Fruit fly (Drosophila melanogaster): ENCODE measurements around the gene Efhc1.1.

Efhc1.1 gene

DNA sequence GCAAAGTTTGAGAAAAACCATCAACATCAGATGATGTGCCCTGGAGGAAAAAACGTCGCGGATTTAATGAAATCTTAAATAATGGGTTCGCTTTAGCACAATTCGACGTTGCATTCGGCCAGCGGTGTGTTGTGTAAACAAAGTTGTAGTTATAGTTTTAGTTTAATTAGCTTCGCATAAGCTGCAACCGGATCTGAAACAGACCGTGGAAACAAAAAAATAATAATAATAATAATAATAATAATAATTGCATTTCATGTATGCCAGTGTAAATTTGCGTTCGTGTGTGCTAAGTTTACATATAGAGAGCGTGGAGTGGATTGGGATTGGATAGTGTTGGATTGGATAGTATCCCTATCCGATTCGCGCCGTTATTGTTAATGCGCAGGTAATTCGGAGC lies 21.3 kb upstream of the Efhc1.1 start:
- peak; percentile 17 for TF ChIP-seq CG15710 (tag; optimal IDR thresholded peaks at IDR 0.05)
- peak; percentile 38; the same call in 1 of the 2 replicates for TF ChIP-seq Ets98B (GFP tag; IDR thresholded peaks at IDR 0.05)
- TF ChIP-seq rn (GFP tag; IDR thresholded peaks at IDR 0.05) = no peak
- no peak for TF ChIP-seq EcR (GFP tag; optimal IDR thresholded peaks at IDR 0.05)
- peak; percentile 22 for TF ChIP-seq CG17806 (tag; optimal IDR thresholded peaks at IDR 0.05)
- no peak for TF ChIP-seq gl (tag; optimal IDR thresholded peaks at IDR 0.05)
- TF ChIP-seq Pif1A (GFP tag; optimal IDR thresholded peaks at IDR 0.05) = peak; percentile 3
- no peak for TF ChIP-seq CG10348 (GFP tag; IDR thresholded peaks at IDR 0.05)
- TF ChIP-seq fd96Ca (GFP tag; IDR thresholded peaks at IDR 0.05) = 0 out of 3 replicates have a peak, but pooled peaks have one; percentile 47
- peak; percentile 26 for TF ChIP-seq CG8159 (tag; optimal IDR thresholded peaks at IDR 0.05)
- peak; percentile 18 for TF ChIP-seq CG9948 (tag; optimal IDR thresholded peaks at IDR 0.05)
- 0 out of 2 replicates have a peak, but pooled peaks have one; percentile 18 for TF ChIP-seq CG12605 (GFP tag; IDR thresholded peaks at IDR 0.05)
- TF ChIP-seq CG8301 (tag; optimal IDR thresholded peaks at IDR 0.05) = peak; percentile 18
- peak; percentile 48 for TF ChIP-seq CG14655 (GFP tag; optimal IDR thresholded peaks at IDR 0.05)
- TF ChIP-seq CG4496 (GFP tag; IDR thresholded peaks at IDR 0.05) = peak; percentile 65; the same call in 1 of the 3 replicates

DNA sequence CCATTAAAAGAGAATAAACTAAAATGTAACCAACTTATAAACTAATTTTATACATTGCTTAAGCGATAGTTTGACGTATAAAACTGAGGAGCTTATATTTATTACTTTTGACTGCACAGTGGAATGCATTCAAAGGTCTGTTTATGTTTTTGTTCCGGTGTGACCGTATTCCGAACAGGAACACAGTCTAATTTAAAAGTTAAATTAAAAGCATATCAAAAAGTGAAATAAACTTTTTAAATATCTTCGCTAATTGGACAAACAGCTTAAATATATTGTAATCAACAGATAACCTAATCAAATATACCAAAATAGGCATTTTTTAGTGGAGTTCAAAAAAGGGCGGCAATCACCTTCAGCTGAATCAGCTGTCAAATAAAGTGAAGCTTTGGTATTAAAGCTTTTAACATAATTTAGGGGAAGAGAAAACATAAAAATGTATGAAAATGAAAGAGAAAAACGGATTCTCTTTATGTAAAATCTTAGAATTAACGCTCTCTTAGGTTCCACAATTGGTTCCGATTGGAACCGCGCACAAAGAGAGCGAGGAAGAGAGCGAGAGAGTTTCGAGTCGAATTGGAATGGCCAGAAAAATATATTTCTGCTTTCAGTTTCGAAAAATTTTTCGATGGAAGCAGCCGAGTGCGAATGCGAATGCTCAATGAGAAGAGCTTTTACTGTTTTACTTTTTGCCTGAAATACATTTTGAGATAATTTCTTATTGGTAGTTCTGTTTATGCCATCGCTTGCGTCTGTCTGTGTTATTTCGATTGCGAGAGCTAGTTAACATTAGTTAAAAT lies 20.5 kb upstream of the Efhc1.1 start, which contains the start of the genes PGRP-LE and sd:
Gene PGRP-LE (minus strand): TSS at position 117 of the 800 bp plus-strand sequence.
Gene sd (plus strand): TSS at position 607 of the 800 bp plus-strand sequence.
- TF ChIP-seq CG17806 (tag; optimal IDR thresholded peaks at IDR 0.05) (no peak), Ets98B (GFP tag; IDR thresholded peaks at IDR 0.05) (peak; percentile 54; the same call in 1 of the 2 replicates)

DNA sequence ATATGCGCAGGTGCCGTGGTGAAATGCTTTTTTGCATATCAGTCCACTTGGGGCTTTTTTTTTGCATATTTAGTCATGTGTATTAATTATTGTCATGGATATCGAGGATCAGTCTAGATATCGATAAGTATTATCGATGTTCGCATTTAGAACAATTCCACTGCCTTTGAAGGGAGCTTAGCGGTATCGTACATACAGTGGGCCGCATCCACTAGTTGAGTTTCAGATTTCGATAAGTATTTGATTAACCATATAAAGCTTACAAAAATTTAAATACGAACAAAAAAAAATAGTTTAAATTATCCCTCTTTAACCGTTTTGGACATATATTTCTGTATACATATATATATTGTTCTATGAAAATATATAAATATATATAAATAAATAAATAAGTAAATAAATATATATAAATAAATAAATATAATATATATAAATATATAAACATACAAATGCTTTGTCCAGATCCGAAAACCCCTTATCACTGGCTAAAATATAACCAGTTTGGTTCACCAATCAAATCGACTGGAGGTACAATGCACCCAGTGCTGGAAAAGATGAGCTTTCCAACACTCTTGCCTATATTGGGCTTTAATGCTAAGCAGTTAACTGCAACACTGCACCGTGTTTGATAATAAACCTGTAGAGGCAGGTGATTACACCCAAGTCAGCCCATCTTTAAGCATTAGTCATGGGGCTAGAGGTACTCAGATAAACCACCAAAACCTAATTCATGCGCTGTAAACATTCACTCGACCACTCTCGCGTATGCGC lies 19.6 kb upstream of the Efhc1.1 start:
- peak; percentile 0 for TF ChIP-seq CG34367 (tag; optimal IDR thresholded peaks at IDR 0.05)
- peak; percentile 22 for TF ChIP-seq CG8159 (tag; optimal IDR thresholded peaks at IDR 0.05)
- TF ChIP-seq CG9948 (tag; optimal IDR thresholded peaks at IDR 0.05) = peak; percentile 21
- peak; percentile 22 for TF ChIP-seq CG17806 (tag; optimal IDR thresholded peaks at IDR 0.05)
- no peak for TF ChIP-seq CG8301 (tag; optimal IDR thresholded peaks at IDR 0.05)
- 0 out of 3 replicates have a peak, but pooled peaks have one; percentile 32 for TF ChIP-seq CG4496 (GFP tag; IDR thresholded peaks at IDR 0.05)
- no peak for TF ChIP-seq Snoo (tag; optimal IDR thresholded peaks at IDR 0.05)
- TF ChIP-seq CG15710 (tag; optimal IDR thresholded peaks at IDR 0.05) = peak; percentile 3

DNA sequence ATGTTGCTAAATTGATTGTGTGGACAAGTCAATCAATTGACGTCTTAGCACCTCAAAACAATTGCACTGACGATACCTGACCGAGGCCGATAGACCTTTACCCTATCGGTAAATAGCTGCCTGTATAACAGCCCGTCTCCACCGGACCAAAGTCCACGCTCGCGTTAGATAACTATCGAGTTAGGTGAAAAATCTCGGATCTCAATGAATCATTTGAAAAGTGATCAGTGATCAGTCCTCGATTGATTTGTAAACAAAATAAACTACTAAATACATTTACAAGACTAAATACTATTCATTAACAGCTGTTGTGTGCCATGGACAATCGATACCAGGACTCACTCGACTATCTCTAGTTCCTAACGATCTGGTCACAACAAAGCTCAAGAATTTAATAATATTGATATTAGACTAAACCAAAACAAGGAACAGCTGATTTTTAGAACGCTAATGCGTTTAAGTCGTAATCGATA lies 15.6 kb upstream of the Efhc1.1 start, which contains the start of the genes sordd2 and CG15602:
Gene sordd2 (minus strand): TSS at position 78 of the 473 bp plus-strand sequence.
Gene CG15602 (plus strand): TSS at position 342 of the 473 bp plus-strand sequence.
- peak; percentile 52; the same call in 2 of the 3 replicates for TF ChIP-seq CG4496 (GFP tag; IDR thresholded peaks at IDR 0.05)

DNA sequence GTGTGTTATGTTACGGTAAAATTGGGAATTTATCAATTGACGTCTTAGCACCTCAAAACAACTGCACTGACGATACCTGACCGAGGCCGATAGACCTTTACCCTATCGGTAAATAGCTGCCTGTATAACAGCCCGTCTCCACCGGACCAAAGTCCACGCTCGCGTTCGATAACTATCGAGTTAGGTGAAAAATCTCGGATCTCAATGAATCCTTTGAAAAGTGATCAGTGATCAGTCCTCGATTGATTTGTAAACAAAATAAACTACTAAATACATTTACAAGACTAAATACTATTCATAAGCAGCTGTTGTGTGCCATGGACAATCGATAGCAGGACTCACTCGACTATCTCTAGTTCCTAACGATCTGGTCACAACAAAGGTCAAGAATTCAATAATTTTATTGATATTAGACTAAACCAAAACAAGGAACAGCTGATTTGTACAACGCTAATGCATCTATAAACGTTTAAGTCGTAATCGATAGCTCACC lies 12.5 kb upstream of the Efhc1.1 start, which contains the start of gene sordd1:
Gene sordd1 (minus strand): TSS at position 78 of the 493 bp plus-strand sequence.
- TF ChIP-seq Ets98B (GFP tag; IDR thresholded peaks at IDR 0.05) = 0 out of 2 replicates have a peak, but pooled peaks have one; percentile 14
- 0 out of 2 replicates have a peak, but pooled peaks have one; percentile 6 for TF ChIP-seq CG12605 (GFP tag; IDR thresholded peaks at IDR 0.05)
- peak; percentile 55; the same call in 2 of the 3 replicates for TF ChIP-seq CG4496 (GFP tag; IDR thresholded peaks at IDR 0.05)
- TF ChIP-seq CG32121 (GFP tag; IDR thresholded peaks at IDR 0.05) = 0 out of 2 replicates have a peak, but pooled peaks have one; percentile 15

DNA sequence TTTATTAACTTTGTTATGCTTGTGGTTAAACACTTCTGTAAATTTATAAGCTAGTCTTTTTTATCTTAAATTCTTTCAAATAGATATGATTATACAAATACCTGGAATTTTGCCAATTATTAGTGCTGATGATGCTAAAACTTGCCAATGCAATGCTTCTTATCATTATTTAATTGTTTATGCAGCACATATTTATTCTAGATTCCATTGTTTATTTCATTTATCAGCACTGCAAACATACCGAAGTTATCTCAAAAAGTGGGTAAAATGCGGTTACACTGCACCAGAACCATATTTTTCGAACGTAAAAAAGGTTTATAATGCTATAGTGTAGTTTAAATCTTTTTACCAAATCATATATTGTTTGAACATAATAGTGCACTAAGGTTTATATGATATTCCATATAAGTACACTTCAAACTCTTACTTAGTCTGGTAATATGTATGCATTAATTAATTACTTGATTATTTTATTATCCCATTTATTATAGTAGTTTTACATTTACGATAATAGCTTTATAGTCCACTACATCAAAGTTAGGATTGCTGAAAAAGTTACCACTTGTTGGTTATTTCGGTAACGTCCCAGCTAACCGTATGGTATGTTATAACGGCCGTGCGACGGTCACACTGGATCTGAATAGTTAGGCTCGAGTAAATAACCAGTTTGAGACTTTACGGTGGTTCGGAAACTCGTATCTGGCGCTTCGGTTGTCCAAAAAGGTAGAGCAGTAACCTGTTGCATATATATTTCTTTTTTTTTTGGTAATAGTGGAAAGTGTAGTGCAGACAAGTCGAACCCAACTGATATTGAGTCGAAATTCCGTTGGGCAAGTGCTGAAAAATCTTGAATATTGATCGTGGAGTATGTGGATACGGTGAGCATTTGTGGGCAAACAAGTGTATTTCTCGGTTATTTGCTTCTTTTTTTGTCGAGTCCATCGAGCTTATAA lies 5.0 kb upstream of the Efhc1.1 start, which contains the start of gene Rhp:
Gene Rhp (plus strand): TSS at position 663 of the 953 bp plus-strand sequence.
- no peak for TF ChIP-seq rn (GFP tag; IDR thresholded peaks at IDR 0.05)
- TF ChIP-seq CG12605 (GFP tag; IDR thresholded peaks at IDR 0.05) = no peak; the same call in 1 of the 2 replicates
- TF ChIP-seq CG8159 (tag; optimal IDR thresholded peaks at IDR 0.05) = no peak
- peak; percentile 59 for TF ChIP-seq CG34367 (tag; optimal IDR thresholded peaks at IDR 0.05)
- peak; percentile 59; the same call in 2 of the 3 replicates for TF ChIP-seq CG4496 (GFP tag; IDR thresholded peaks at IDR 0.05)
- peak; percentile 35 for TF ChIP-seq EcR (GFP tag; optimal IDR thresholded peaks at IDR 0.05)
- TF ChIP-seq D1 (tag; optimal IDR thresholded peaks at IDR 0.05) = no peak
- no peak for TF ChIP-seq Pif1A (GFP tag; optimal IDR thresholded peaks at IDR 0.05)
- TF ChIP-seq CG8301 (tag; optimal IDR thresholded peaks at IDR 0.05) = no peak
- TF ChIP-seq Pif1B (GFP tag; optimal IDR thresholded peaks at IDR 0.05) = no peak
- TF ChIP-seq CG10348 (GFP tag; IDR thresholded peaks at IDR 0.05) = no peak
- TF ChIP-seq CG13204 (GFP tag; optimal IDR thresholded peaks at IDR 0.05) = no peak
- peak; percentile 79 for TF ChIP-seq gl (tag; optimal IDR thresholded peaks at IDR 0.05)
- TF ChIP-seq fd96Ca (GFP tag; IDR thresholded peaks at IDR 0.05) = no peak
- peak; percentile 60 for TF ChIP-seq CG15710 (tag; optimal IDR thresholded peaks at IDR 0.05)
- TF ChIP-seq CG32121 (GFP tag; IDR thresholded peaks at IDR 0.05) = peak; percentile 19; the same call in 1 of the 2 replicates
- peak; percentile 30; the same call in 1 of the 2 replicates for TF ChIP-seq Ets98B (GFP tag; IDR thresholded peaks at IDR 0.05)
- peak; percentile 55 for TF ChIP-seq Snoo (tag; optimal IDR thresholded peaks at IDR 0.05)
- TF ChIP-seq CG17806 (tag; optimal IDR thresholded peaks at IDR 0.05) = peak; percentile 58
- no peak for TF ChIP-seq CG14655 (GFP tag; optimal IDR thresholded peaks at IDR 0.05)
- TF ChIP-seq CG9948 (tag; optimal IDR thresholded peaks at IDR 0.05) = peak; percentile 35

All from whole organism, pupa.